Fruit fly (Drosophila melanogaster) whole organism, adult: Measurements from ENCODE around the gene CG13066.

Experiments used
- CG11617 ChIP-seq: fragments of 200-800 bp; sonication (Bioruptor generic); optimal IDR thresholded peaks from 2 replicates; lab custom pipeline; 2017; ENCODE audit warnings: mild to moderate bottlenecking, missing biosample characterization, missing genetic modification reagents, missing genetic modification characterization
- CG12768 ChIP-seq: fragments of 200-800 bp; sonication (Bioruptor generic); optimal IDR thresholded peaks from 2 replicates; lab custom pipeline; 2017; ENCODE audit warnings: missing biosample characterization, missing genetic modification characterization, mild to moderate bottlenecking, moderate library complexity, missing genetic modification reagents
- CG14711 ChIP-seq: fragments of 200-800 bp; sonication (Bioruptor generic); optimal IDR thresholded peaks from 2 replicates; lab custom pipeline; 2018; ENCODE audit warnings: missing biosample characterization, mild to moderate bottlenecking, missing genetic modification characterization, moderate library complexity
- CG1620 ChIP-seq: fragments of 200-800 bp; sonication (Bioruptor generic); optimal IDR thresholded peaks from 2 replicates; lab custom pipeline; 2016; ENCODE audit warnings: missing biosample characterization, missing genetic modification characterization
- CG33017 ChIP-seq: fragments of 200-800 bp; sonication (Bioruptor generic); optimal IDR thresholded peaks from 2 replicates; lab custom pipeline; 2018; ENCODE audit warnings: missing biosample characterization, mild to moderate bottlenecking, missing genetic modification characterization, moderate library complexity
- CG5204 ChIP-seq: fragments of 200-800 bp; sonication (Bioruptor generic); optimal IDR thresholded peaks from 2 replicates; lab custom pipeline; 2016; ENCODE audit warnings: missing biosample characterization, missing genetic modification characterization
- CG7045 ChIP-seq: fragments of 200-800 bp; sonication (Bioruptor generic); optimal IDR thresholded peaks from 2 replicates; lab custom pipeline; 2017; ENCODE audit warnings: missing biosample characterization, mild to moderate bottlenecking, missing genetic modification characterization
- CG7101 ChIP-seq: fragments of 200-800 bp; sonication (Bioruptor generic); optimal IDR thresholded peaks from 2 replicates; lab custom pipeline; 2018; ENCODE audit warnings: missing biosample characterization, mild to moderate bottlenecking, missing genetic modification characterization, moderate library complexity
- Clk ChIP-seq: fragments of 200-800 bp; sonication (Bioruptor generic); optimal IDR thresholded peaks from 2 replicates; lab custom pipeline; 2017; ENCODE audit warnings: missing biosample characterization, missing genetic modification characterization
- Crg-1 ChIP-seq: fragments of 200-800 bp; sonication (Bioruptor generic); optimal IDR thresholded peaks from 2 replicates; lab custom pipeline; 2016; ENCODE audit warnings: missing biosample characterization, missing genetic modification characterization
- Hr96 ChIP-seq: fragments of 200-800 bp; sonication (Bioruptor generic); optimal IDR thresholded peaks from 2 replicates; lab custom pipeline; 2016; ENCODE audit warnings: missing biosample characterization, missing genetic modification characterization
- Mnt ChIP-seq: fragments of 200-800 bp; sonication (Bioruptor generic); optimal IDR thresholded peaks from 2 replicates; lab custom pipeline; 2016; ENCODE audit warnings: missing biosample characterization, mild to moderate bottlenecking, missing genetic modification characterization
- bab1 ChIP-seq: fragments of 200-800 bp; sonication (Bioruptor generic); optimal IDR thresholded peaks from 3 replicates; lab custom pipeline; 2019; ENCODE audit warnings: missing biosample characterization, mild to moderate bottlenecking, missing genetic modification characterization, moderate library complexity
- cic ChIP-seq: fragments of 200-800 bp; sonication (Bioruptor generic); optimal IDR thresholded peaks from 2 replicates; lab custom pipeline; 2017; ENCODE audit warnings: missing biosample characterization, mild to moderate bottlenecking, missing genetic modification characterization, moderate library complexity
- cnc ChIP-seq, 2 experiments: fragments of >200 bp; optimal IDR thresholded peaks; 2 replicates each; lab custom pipeline; 2017
- kay ChIP-seq: fragments of 200-800 bp; sonication (Bioruptor generic); peaks from one replicate; lab custom pipeline; 2016; ENCODE audit warnings: missing biosample characterization, missing genetic modification characterization, borderline replicate concordance
- ovo ChIP-seq: fragments of 200-800 bp; sonication (Bioruptor generic); optimal IDR thresholded peaks from 2 replicates; lab custom pipeline; 2016; ENCODE audit warnings: missing biosample characterization, missing genetic modification characterization
- pad ChIP-seq: fragments of 200-800 bp; sonication (Bioruptor generic); optimal IDR thresholded peaks from 3 replicates; lab custom pipeline; 2017; ENCODE audit warnings: missing biosample characterization, missing genetic modification characterization, mild to moderate bottlenecking, moderate library complexity, missing genetic modification reagents
- tj ChIP-seq: fragments of 200-800 bp; sonication (Bioruptor generic); optimal IDR thresholded peaks from 3 replicates; lab custom pipeline; 2017; ENCODE audit warnings: missing biosample characterization, mild to moderate bottlenecking, missing genetic modification characterization, moderate library complexity
- toe ChIP-seq: fragments of 200-800 bp; sonication (Bioruptor generic); optimal IDR thresholded peaks from 2 replicates; lab custom pipeline; 2016; ENCODE audit warnings: missing biosample characterization, missing genetic modification characterization

Gene CG13066

DNA sequence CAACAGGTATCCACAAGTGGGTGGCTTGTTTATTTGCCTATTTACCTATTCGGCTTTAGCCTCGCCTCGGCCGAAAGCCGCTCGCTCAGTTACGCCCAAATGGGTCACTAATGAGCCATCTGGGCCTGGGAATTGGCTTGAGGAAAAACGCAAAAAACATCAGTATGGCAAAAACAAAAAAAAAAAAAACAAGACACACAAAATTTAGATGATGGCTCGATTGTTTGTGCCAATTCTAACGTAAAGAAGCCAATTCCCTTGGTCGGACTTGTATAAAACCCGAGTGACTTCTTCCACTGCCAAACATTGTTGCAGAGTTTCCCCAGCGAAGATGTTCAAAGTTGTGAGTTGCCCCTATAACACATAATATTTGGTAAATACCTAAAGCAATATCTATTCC is 28.4 kb downstream of the CG13066 start, which contains the start of gene CG4982:
Gene CG4982, plus strand, starts transcription at position 301 of the 400 bp plus-strand sequence.
- no peak for TF ChIP-seq tj (GFP tag; lab: Kevin White, UChicago)
- no peak for TF ChIP-seq kay (GFP tag; lab: Kevin White, UChicago)
- TF ChIP-seq cic (GFP tag; lab: Kevin White, UChicago): no peak
- no peak for TF ChIP-seq CG12768 (GFP tag; lab: Kevin White, UChicago)
- TF ChIP-seq cnc (optimal IDR thresholded peaks at IDR 0.05; lab: Kevin White, UChicago): no peak
- TF ChIP-seq Clk (GFP tag; lab: Kevin White, UChicago): no peak
- no peak for TF ChIP-seq CG14711 (tag; lab: Kevin White, UChicago)
- no peak for TF ChIP-seq CG1620
- TF ChIP-seq CG11617: no peak
- no peak for TF ChIP-seq CG33017 (tag; lab: Kevin White, UChicago)
- TF ChIP-seq Crg-1 (GFP tag; lab: Kevin White, UChicago): no peak
- TF ChIP-seq toe (GFP tag; lab: Kevin White, UChicago): no peak
- no peak for TF ChIP-seq bab1
- TF ChIP-seq pad: no peak
- TF ChIP-seq CG7101 (tag; lab: Kevin White, UChicago): no peak
- TF ChIP-seq ovo (GFP tag; lab: Kevin White, UChicago): no peak
- TF ChIP-seq CG7045 (GFP tag; lab: Kevin White, UChicago): no peak
- no peak for TF ChIP-seq Hr96 (GFP tag; lab: Kevin White, UChicago)
- no peak for TF ChIP-seq CG5204 (GFP tag; lab: Kevin White, UChicago)

DNA sequence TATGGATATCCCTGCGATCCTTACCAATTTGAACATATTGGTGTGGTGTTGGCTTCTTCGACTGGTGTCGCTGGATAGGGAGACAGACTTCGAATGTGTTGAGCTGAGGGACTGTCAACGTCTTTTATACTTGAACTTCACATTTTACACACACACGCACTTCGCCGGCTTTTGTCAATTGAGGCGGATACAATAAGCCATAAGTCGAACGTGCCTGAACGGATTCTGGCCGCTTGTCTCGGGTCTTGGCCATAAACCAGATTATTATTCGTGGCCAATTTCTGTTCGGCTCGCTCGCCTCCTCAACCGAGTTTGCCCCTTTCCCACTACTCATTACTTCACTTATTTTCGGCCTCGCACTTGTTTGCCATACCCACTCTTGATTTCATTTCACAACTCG is 30.4 kb downstream of the CG13066 start, which contains the start of gene CG13044:
Gene CG13044, minus strand, starts transcription at position 101 of the 400 bp plus-strand sequence.
- TF ChIP-seq CG5204 (GFP tag; lab: Kevin White, UChicago) (no peak), Crg-1 (GFP tag; lab: Kevin White, UChicago) (no peak), Clk (GFP tag; lab: Kevin White, UChicago) (no peak), Hr96 (GFP tag; lab: Kevin White, UChicago) (no peak), toe (GFP tag; lab: Kevin White, UChicago) (no peak), ovo (GFP tag; lab: Kevin White, UChicago) (no peak), Mnt (no peak), cic (GFP tag; lab: Kevin White, UChicago) (no peak), CG7101 (tag; lab: Kevin White, UChicago) (no peak), cnc (optimal IDR thresholded peaks at IDR 0.05; lab: Kevin White, UChicago) (no peak), CG33017 (tag; lab: Kevin White, UChicago) (no peak), CG14711 (tag; lab: Kevin White, UChicago) (no peak), tj (GFP tag; lab: Kevin White, UChicago) (no peak), pad (no peak), CG11617 (no peak), kay (GFP tag; lab: Kevin White, UChicago) (no peak), bab1 (no peak), CG12768 (GFP tag; lab: Kevin White, UChicago) (no peak), CG7045 (GFP tag; lab: Kevin White, UChicago) (no peak), CG1620 (no peak)

DNA sequence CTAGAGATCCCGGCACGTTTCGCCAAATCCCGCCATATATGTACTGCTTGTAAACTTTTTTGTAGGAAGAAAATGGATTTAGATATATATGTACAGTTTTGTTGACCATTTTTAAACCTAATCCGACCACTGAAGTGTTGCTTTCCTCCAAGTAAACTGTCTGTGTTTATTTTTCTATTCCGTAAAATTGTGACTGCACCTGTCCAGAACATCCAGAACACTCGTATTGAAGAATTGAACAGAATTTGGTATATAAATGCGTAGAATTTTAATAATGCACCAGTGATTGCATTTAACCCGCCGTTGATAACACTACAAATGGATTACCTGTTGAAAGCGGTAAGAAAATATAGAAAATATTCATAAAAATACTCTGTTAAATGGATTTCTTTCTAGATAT is 31.3 kb downstream of the CG13066 start, which contains the start of gene CG43249:
Gene CG43249, plus strand, starts transcription at position 301 of the 400 bp plus-strand sequence.
- TF ChIP-seq cnc (optimal IDR thresholded peaks at IDR 0.05; lab: Kevin White, UChicago) (no peak), Mnt (no peak), ovo (GFP tag; lab: Kevin White, UChicago) (no peak), CG11617 (no peak), CG5204 (GFP tag; lab: Kevin White, UChicago) (no peak), CG14711 (tag; lab: Kevin White, UChicago) (no peak), Hr96 (GFP tag; lab: Kevin White, UChicago) (no peak), CG7101 (tag; lab: Kevin White, UChicago) (no peak), pad (no peak), toe (GFP tag; lab: Kevin White, UChicago) (no peak), tj (GFP tag; lab: Kevin White, UChicago) (no peak), CG7045 (GFP tag; lab: Kevin White, UChicago) (no peak), CG33017 (tag; lab: Kevin White, UChicago) (no peak), kay (GFP tag; lab: Kevin White, UChicago) (no peak)

DNA sequence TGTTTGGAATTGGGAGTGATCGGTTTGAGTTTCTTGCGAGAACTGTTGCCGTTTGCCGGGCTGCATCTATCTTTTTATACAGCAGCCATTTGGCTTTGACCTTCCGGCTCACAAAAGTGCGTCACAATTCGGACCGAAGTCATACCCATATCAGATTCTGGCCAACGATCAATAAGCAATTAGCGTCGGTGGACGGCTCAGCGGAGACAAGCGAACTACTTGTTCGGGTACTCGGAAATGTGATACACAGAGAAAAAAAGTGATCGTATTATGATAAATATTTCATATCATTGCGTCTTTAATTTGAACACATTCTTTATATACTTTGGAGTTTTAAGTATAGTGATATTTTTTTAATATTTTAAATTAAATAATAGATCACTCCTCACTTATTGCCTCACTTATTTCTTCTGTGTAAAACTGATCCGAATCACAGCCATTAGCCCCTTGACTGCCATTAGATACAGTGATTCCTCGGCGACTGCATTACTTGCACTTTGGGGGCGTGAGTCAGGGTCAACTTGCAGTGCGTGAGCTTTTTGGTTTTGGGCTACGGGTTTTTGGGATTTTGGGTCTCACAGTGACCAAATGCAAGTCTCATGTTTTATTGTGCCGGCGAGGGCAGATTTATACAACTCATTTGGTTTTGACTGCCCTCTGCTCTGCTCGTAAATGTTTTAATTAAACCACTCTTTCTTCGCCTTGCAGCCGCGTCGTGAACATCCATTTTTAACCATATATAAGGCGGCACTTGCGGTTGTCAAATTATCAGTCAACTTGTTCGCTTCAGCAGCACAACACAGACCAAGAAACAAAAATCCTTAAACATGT is 33.3 kb downstream of the CG13066 start, which contains the start of the genes CG13043 and CG13063:
Gene CG13043, minus strand, starts transcription at position 51 of the 831 bp plus-strand sequence.
Gene CG13063, plus strand, starts transcription at position 781 of the 831 bp plus-strand sequence.
- TF ChIP-seq CG14711 (tag; lab: Kevin White, UChicago) (no peak), CG1620 (no peak), Crg-1 (GFP tag; lab: Kevin White, UChicago) (no peak), toe (GFP tag; lab: Kevin White, UChicago) (no peak), Clk (GFP tag; lab: Kevin White, UChicago) (no peak), ovo (GFP tag; lab: Kevin White, UChicago) (no peak), cic (GFP tag; lab: Kevin White, UChicago) (no peak), CG33017 (tag; lab: Kevin White, UChicago) (no peak), CG12768 (GFP tag; lab: Kevin White, UChicago) (no peak), CG5204 (GFP tag; lab: Kevin White, UChicago) (no peak), CG7045 (GFP tag; lab: Kevin White, UChicago) (no peak), Hr96 (GFP tag; lab: Kevin White, UChicago) (no peak), CG7101 (tag; lab: Kevin White, UChicago) (no peak), tj (GFP tag; lab: Kevin White, UChicago) (no peak)

DNA sequence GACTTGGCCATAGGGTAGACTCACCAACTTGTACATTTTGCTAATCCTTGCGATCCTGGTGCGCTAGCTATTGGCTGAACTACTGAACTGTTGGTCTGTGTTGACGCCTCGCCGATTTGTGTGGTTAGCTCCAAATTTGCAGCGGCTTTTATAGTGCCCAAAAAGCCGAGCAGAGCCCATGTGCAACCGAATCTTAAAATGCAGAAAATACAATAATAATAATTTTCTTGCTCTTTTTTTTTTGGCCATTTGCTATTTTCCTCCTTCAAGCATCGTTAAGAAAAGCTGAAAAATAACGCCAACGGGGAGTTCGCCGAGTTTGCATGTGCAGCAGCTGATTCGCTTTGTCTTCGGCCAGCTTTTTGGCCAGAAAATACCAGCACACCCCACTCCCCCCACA is 35.7 kb downstream of the CG13066 start, which contains the start of gene CG13042:
Gene CG13042, minus strand, starts transcription at position 101 of the 400 bp plus-strand sequence.
- no peak for TF ChIP-seq CG33017 (tag; lab: Kevin White, UChicago)
- TF ChIP-seq bab1: no peak
- TF ChIP-seq pad: no peak
- TF ChIP-seq Mnt: no peak
- TF ChIP-seq CG11617: no peak
- TF ChIP-seq Crg-1 (GFP tag; lab: Kevin White, UChicago): no peak
- no peak for TF ChIP-seq cic (GFP tag; lab: Kevin White, UChicago)
